Worm (Caenorhabditis elegans) whole organism, L2 larva: Measurements from ENCODE around the gene C33D9.10.

Experiments used
- alr-1 ChIP-seq: fragments of 150-350 bp; optimal IDR thresholded peaks from 2 replicates; lab custom pipeline; 2014; ENCODE audit warnings: missing biosample characterization, missing genetic modification characterization
- unc-39 ChIP-seq: fragments of 150-350 bp; optimal IDR thresholded peaks from 2 replicates; lab custom pipeline; 2014; ENCODE audit warnings: missing biosample characterization, missing genetic modification characterization

DNA sequence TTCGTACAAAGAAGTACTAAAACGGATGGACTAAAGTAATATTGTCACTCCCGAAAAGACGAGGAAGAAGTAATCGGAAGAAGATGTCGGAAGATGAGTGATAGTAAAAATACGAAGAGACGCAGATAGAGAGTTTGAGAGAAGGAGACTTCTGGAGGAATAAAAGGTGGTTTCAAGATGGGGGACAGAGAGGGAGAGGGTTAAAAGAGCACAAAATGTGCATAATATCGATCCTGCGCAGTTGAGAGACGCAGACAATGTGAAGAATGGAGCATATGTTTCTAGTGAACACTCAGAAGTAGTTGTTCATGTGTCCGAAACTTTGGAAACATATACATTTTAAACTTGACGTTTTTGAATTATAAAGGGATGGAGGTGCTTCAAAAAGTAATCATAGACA is 25.5 kb downstream of the C33D9.10 start:
- TF ChIP-seq unc-39 (tag; lab: Kevin White, UChicago) (no peak), alr-1 (tag; lab: Kevin White, UChicago) (no peak)
